Fruit fly (Drosophila melanogaster): Measurements from ENCODE around the gene Pex12.

Pex12 gene

DNA sequence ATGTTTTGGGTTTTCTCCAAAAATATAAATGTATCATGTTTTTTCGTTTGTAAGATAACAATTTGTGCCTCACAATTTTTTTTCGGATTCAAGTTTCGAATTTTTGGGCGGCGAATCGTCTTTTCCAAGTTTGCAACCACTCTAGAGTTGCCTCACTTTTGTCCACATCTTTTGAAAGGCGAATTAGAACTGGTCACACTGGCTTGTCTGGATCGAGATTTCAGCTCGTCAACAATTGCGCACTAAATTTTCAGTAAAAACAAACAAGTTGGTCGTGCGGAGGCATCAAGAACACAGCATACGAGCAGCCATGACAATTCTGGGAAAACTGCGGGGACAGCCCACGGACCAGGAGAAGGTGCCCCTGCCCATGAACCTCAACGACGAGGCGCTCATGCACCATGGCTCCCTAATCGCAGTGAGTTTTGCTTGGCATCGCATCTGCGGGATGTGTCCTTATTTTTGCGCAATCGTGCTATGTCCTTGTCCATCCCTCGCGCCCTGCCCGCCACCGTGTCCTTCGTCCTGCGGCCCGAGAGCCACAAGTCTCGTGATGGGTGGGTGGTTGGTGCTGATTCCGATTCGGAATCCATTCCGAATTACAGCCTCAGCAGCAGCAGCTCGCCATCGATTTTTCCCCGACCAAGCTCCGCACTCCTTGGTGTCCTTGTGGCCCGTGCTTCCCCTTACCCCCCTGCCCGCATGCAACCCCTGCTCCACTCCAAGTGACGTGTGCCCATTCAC, 5.6 kb downstream of the Pex12 start, which contains the start of gene CG3662 (continued):
- TF ChIP-seq grau (tag; optimal IDR thresholded peaks at IDR 0.05) (peak; percentile 19), CG8944 (GFP tag; optimal IDR thresholded peaks at IDR 0.05) (no peak), Nf-YC (tag; optimal IDR thresholded peaks at IDR 0.05) (peak; percentile 20), cas (GFP tag; IDR thresholded peaks at IDR 0.05) (no peak), salm (tag; optimal IDR thresholded peaks at IDR 0.05) (no peak), CG6683 (GFP tag; optimal IDR thresholded peaks at IDR 0.05) (no peak), CG15011 (GFP tag; optimal IDR thresholded peaks at IDR 0.05) (no peak), Nf-YA (GFP tag; IDR thresholded peaks at IDR 0.05) (no peak), Hand (GFP tag; optimal IDR thresholded peaks at IDR 0.05) (no peak), Elba2 (GFP tag; optimal IDR thresholded peaks at IDR 0.05) (no peak), toy (GFP tag; IDR thresholded peaks at IDR 0.05) (no peak), CG13894 (tag; optimal IDR thresholded peaks at IDR 0.05) (peak; percentile 40), abd-A (tag; optimal IDR thresholded peaks at IDR 0.05) (no peak), CG2116 (GFP tag; optimal IDR thresholded peaks at IDR 0.05) (peak; percentile 65), da (GFP tag; optimal IDR thresholded peaks at IDR 0.05) (no peak), tll (GFP tag; optimal IDR thresholded peaks at IDR 0.05) (no peak), CG8281 (tag; optimal IDR thresholded peaks at IDR 0.05) (no peak), CG6765 (GFP tag; optimal IDR thresholded peaks at IDR 0.05) (no peak), ab (GFP tag; optimal IDR thresholded peaks at IDR 0.05) (no peak), rib (GFP tag; IDR thresholded peaks at IDR 0.05) (no peak), CG2712 (tag; optimal IDR thresholded peaks at IDR 0.05) (peak; percentile 29), tx (GFP tag; optimal IDR thresholded peaks at IDR 0.05) (no peak), org-1 (GFP tag; optimal IDR thresholded peaks at IDR 0.05) (no peak), en (GFP tag; optimal IDR thresholded peaks at IDR 0.05) (no peak), CG8089 (GFP tag; optimal IDR thresholded peaks at IDR 0.05) (no peak), CG5953 (GFP tag; IDR thresholded peaks at IDR 0.05) (no peak), CG10267 (tag; optimal IDR thresholded peaks at IDR 0.05) (peak; percentile 55), CG15269 (tag; optimal IDR thresholded peaks at IDR 0.05) (no peak), CG17568 (GFP tag; optimal IDR thresholded peaks at IDR 0.05) (no peak), run (tag; optimal IDR thresholded peaks at IDR 0.05) (no peak), CG17829 (tag; optimal IDR thresholded peaks at IDR 0.05) (peak; percentile 7), Max (GFP tag; optimal IDR thresholded peaks at IDR 0.05) (no peak), CG9797 (GFP tag; optimal IDR thresholded peaks at IDR 0.05) (peak; percentile 89), Atf3 (GFP tag; optimal IDR thresholded peaks at IDR 0.05) (no peak), CG7786 (GFP tag; optimal IDR thresholded peaks at IDR 0.05) (no peak), H2.0 (GFP tag; IDR thresholded peaks at IDR 0.05) (no peak), jing (GFP tag; optimal IDR thresholded peaks at IDR 0.05) (no peak), CG9727 (GFP tag; optimal IDR thresholded peaks at IDR 0.05) (no peak), nerfin-2 (GFP tag; IDR thresholded peaks at IDR 0.05; ENCODE audit: partially characterized antibody) (no peak), Eip74EF (GFP tag; optimal IDR thresholded peaks at IDR 0.05) (no peak), Oaz (GFP tag; IDR thresholded peaks at IDR 0.05) (no peak), az2 (GFP tag; optimal IDR thresholded peaks at IDR 0.05) (no peak), gro (GFP tag; optimal IDR thresholded peaks at IDR 0.05) (peak; percentile 33), CG11504 (tag; optimal IDR thresholded peaks at IDR 0.05) (peak; percentile 46), Fer2 (tag; optimal IDR thresholded peaks at IDR 0.05) (no peak), br (optimal IDR thresholded peaks at IDR 0.05) (no peak), ase (GFP tag; IDR thresholded peaks at IDR 0.05) (no peak), Sin3A (optimal IDR thresholded peaks at IDR 0.05) (peak; percentile 46), gce (GFP tag; IDR thresholded peaks at IDR 0.05) (no peak), CG7745 (tag; optimal IDR thresholded peaks at IDR 0.05) (no peak)
